Fruit fly (Drosophila melanogaster): ENCODE data around the gene Mur2B.

Mur2B gene

DNA sequence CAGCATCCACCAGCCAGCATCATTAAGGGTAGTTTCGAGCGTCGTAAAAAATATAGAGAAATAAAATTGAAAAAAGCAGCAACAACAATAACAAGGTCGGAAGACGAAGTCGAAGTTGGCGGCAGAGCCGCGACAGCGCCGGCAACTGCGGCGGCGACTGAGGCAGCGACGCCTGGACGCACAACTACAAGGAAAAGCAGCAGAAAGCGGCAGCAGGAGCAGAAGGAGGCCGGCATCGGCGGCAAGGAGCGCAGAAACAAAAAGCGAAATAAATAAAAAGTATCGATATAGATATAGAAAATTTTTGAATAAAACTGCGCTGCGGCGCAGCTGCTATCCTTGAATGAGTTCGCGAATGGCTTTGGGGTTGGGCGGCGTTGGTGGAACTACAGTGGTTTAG, 74.7 kb downstream of the Mur2B start:
- TF ChIP-seq noc (tag; optimal IDR thresholded peaks at IDR 0.05) = no peak

DNA sequence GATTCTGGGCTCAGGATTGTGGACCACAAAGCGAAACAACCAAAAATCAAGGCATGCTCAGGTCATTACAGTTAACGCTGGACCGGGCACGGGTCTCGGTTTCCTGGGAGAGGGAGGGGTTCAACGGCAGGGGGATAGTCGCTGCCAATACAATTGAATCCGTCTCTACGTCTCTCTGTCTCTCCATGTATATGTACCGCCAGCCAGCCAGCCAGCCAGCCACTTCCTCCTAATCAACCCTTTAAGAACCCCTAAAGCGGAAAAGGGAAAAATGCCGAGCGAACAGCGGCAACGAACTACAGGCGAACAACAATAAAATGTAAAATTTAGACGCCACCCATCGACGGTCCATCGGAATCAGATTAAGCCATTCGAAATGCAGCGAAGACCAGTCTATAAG, 75.2 kb downstream of the Mur2B start:
- no peak for TF ChIP-seq noc (tag; optimal IDR thresholded peaks at IDR 0.05)

DNA sequence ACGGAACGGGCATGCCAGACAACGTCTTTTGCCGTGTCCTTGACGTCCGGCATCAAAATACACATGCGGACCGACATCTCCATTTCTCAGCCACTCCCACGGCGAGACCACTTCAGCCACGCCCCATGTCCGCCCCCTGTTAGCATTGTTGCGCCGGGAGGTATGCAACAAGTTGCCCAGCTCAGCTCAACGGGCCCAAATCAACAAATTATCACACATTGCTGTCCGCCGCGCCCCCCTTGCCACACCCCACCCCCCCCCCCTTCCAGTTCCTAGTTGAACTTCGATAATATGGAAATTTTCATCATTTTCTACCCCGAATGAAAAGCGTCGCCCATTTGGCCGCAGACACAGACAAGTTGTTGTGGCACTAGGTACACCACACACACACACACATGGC, 80.8 kb downstream of the Mur2B start:
- TF ChIP-seq noc (tag; optimal IDR thresholded peaks at IDR 0.05) = no peak

DNA sequence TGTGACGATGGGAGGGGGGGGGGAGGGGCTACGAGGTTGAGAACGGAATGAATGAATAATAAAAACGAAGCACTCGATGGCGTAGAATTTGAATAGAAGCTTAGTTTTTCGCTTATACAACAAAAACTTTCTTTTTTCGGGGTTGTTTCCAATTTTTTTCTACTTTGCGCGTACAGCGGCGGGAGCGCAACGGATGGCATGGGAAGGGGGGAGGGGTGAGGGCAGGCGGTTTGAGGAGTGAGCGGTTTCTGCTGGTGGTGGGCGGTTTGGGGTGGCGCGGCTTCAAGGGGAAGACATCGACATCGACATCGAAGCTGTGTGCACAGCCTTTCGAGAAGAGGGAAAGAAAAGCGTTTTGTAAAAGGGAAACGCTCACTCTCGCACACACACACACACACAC, 87.5 kb downstream of the Mur2B start:
- no peak for TF ChIP-seq noc (tag; optimal IDR thresholded peaks at IDR 0.05)

DNA sequence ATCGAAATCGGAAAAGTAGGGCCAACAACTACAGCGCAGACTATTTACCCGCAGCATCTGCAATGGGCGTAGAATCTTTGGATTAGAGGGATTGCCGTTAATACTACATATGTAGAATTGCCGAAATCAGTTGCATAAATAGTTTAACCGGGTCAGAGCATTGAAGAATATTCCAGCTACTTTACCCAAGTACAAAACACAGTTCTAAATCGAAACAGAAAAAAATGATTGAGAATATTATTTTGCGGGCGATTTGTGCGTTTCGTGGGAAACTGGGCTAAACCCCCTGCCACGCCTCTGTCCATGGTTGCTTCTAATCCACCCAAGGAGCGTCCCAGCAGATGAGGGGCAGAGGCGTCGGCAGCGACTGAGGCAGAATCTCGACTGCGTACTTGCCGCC, 88.3 kb downstream of the Mur2B start:
- no peak for TF ChIP-seq noc (tag; optimal IDR thresholded peaks at IDR 0.05)

DNA sequence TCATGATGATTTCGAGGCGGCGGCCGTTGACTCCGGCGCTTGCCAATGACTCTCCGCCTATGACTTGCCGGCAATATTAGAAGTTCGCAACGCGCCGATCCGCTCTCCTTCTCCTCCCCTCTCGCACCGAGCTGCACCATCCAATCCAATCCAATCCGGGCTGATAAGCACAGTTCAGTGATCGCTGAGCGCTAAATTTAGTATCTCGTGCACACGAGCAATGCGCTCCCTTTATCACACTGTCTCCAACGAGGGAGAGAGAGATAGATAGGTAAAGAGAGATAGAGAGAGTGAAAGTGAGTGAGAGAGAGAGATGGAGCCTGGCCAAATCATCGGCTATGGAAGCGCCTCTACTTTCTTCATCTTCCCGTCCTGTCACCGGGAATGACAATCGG, 89.7 kb downstream of the Mur2B start:
- TF ChIP-seq noc (tag; optimal IDR thresholded peaks at IDR 0.05) = no peak

DNA sequence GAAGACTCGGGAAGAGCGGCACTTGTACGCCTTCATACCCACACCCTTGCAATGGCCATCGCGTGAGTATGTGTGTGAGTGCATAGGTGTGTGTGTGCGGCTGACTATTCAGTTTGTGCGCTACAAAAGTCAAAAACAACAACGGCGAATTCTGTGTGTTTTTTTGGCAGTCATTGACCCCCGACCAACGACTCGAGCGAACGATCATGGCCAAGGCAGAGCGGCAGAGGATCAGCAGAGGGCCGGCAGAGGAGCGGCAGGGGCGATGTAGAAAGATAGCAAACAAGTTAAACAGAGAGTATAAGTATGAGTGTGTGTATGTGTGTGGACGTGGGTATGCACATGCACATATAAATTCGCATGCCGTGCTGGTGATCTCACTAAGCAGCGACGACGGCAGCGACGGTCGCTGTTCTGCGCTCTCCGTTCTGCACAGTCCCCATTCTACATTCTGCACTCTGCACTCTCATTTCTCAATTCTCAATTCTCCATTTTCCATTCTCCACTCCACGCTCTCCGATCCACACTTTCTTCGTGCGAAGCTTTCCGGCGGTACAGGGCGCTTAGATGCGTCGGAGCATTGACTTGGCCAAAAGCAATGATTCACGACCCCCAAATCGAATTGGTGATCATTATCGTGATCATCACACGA, 90.2 kb downstream of the Mur2B start:
- no peak for TF ChIP-seq noc (tag; optimal IDR thresholded peaks at IDR 0.05)

DNA sequence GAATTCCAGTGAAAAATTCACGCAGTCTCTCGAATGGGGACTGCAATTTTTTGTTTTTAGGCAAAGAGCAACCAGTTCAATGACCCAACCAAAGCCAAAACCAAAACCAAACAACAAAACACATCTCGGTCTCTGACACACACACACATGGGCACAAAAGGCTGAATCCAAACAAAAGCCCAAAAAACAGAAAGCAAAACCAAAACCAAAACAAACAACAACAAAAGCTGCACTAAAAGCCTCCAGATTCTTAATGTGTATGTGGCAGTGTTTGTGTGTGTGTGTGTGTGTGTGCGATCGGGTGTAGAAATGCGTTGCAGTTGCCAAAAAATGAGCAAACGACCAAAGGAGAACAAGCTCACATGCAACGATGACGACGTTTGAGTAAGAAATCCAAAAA, 91.5 kb downstream of the Mur2B start:
- TF ChIP-seq noc (tag; optimal IDR thresholded peaks at IDR 0.05) = no peak

DNA sequence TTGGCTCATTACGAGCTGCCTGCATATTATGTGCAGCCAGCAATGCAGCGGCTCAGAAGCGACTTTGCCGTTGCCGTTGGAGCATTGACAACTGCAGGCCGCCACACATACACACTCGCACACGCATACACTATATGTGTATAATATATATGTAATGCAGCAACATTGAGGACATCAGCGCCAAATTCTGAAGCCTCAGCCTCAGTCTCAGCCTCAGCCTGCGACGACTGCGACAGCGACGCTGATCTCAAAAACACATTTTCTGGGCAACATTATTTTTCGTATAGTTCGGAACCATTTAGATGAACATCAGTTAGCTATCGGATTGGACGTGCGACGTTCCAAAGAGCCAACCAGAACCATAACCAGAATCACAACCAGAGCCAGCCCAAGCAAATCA, 93.8 kb downstream of the Mur2B start, which contains the start of gene br:
Gene br (plus strand): TSS at position 301 of the 400 bp plus-strand sequence.
- no peak for TF ChIP-seq noc (tag; optimal IDR thresholded peaks at IDR 0.05)

DNA sequence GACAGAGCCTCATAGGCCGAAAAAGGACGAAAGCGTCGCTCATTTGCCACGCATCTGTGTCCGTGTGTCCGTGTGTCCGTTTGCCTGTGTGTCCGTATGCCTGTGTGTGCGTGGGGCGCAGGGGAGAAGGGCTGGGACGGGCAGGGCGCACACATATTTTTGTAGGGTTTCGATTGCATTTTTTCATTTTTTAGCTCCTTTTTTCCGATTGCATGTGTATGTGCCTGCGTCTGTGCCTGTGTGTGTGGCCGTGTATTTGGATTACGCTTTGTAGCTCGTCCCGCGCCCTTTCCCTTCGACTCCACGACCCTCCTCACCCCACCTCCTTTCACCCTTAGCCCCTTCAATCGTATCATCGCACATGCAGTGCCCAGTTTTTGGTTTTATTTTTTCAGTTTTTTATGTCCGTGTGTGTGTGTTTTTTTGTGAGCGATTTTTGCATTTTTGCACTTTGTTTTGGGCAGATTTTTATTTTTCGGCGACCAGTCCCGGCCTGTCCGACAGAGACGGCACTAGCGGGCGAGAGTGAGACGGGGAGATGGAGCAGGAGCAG, 94.4 kb downstream of the Mur2B start:
- no peak for TF ChIP-seq noc (tag; optimal IDR thresholded peaks at IDR 0.05)

DNA sequence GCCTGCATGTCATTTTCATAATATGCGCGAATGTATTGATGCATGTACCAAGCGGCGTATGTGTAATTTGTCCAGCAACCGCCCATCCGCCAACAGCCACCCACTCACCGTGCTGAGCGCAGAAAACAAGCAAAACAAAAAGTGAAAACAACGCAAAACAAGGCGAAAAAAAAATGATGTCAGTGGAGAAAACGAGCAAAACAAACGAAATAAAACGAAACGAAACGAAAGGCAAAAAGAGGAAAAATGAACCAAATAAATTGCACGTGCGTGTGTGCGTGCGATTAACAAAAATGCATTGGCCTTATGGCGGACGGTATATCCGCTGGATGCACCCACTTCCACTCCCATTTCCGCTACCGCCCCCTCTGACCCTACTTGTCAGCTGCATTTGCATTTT, 98.3 kb downstream of the Mur2B start:
- TF ChIP-seq noc (tag; optimal IDR thresholded peaks at IDR 0.05) = no peak

DNA sequence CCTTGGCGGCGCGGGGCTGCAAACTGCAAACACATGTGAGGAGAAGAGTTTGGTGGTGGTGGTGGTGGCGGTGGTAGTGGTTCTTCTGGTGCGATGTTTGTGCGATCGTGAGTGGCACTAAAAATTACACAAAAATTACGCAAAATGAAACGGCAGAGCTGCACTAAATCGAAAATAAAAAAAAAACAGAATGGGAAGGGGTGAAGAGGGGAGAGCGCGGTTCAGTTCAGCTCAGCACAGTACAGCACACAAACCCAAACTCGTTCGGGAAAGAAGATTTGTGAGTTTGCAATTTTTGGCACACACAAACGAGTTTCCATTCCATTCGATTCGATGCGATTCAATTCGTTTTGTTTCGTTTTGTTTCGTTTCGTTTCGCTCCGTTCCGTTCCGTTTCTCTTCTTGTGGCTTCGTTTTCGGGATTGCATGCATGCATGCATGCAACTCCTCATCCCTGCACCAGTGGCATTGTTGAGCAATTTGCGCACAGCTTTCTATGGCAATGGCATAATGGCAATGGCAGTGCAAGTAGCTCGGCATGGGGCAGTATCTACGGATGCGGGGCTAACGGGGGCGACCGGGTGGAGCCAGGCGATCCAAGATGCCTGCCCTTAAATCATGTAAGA, 101.9 kb downstream of the Mur2B start:
- TF ChIP-seq noc (tag; optimal IDR thresholded peaks at IDR 0.05) = no peak

DNA sequence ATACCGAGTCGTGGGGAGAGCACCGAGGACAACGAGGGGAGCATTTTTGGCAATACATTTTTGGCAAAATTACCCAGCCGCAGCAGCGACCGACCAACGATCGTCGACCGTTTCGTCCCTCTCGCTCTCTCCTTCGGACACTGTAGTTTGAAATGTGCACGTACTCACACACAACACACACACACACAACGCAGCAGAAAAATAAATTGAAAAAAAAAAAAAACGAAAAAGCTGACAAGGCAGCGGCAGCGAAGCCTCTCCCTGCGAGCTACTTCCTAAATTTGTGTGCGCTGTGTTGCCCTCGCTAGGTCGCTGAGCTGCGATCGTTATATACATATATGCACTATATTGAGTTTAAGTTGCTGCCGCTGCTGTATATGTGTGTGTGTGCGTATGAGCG, 102.7 kb downstream of the Mur2B start:
- no peak for TF ChIP-seq noc (tag; optimal IDR thresholded peaks at IDR 0.05)

DNA sequence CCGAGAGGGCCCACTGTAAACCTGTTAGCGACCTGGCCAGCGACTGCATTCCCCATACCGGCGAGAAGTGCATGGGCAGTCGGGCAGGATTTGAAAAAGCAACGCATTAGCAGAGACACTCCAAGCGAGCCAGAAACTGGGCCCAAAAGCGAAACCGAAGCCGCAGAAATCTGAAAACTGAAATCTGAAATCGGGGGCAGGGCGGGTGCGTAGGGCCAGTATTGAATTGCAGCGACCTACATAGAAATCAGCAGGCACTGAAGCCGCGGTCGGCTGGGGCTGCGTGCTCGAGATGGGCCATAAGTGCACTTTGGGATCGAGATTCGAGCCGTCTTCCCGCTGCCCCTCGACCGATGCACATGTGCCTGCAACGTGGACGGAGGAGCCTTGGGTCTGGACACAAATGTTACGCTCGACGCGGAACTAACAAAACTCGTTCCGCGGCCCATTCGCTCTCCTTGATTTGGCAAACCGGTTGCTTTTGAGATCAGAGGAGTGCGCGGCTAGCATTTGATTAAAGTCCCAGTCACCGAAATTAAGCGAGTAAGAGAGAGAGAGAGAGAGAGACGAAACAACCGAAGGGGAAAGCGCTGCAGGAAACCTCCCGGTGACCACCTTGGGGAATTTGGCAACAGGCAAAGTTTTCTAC, 106.4 kb downstream of the Mur2B start:
- TF ChIP-seq noc (tag; optimal IDR thresholded peaks at IDR 0.05) = no peak

DNA sequence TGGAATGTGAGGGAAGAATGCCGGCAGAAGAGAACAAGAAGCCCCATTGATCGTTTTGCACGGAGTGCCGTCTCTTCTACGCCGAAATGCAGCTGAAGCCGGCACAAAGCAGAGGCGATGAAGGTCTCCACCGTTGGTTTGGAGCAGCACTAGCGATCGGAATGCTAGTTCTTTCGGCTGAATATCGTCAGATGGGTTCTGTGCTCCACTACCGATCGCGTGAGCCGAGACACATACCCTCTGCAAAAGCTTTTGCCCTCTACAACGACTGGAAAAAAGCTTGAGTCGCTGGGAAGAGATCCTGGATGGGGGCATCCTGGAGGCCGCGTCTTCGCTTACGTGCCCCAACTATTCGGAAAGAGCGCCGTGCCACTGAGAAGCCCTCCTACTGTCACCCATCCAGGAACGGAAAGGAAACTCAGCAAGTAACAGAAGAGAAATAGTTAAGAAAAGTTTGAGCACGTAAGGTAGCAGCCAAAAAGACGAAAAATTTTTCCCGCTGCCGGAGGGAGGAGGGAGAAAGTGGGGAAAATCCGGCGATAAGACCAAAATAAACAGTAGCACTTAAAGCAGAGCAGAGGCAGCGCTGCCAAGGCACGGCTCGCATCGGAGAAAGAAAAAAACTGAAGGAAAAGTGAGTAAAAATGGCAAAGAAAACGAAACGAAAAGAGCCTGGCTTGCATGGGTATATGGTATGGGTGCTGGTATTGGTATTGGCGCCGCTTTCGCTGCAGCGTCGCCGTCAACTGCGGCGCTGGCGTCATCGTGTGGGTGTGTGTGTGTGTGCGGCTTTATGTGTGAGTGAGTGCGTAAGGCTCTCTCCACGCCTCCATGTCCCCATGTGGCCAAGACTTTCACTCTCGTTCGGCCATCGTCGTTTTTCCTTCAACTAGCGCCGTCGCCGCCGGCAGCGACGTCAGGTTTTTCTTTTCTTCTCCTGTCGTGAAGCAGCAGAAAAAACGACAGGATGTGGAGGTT, 108.3 kb downstream of the Mur2B start:
- no peak for TF ChIP-seq noc (tag; optimal IDR thresholded peaks at IDR 0.05)

DNA sequence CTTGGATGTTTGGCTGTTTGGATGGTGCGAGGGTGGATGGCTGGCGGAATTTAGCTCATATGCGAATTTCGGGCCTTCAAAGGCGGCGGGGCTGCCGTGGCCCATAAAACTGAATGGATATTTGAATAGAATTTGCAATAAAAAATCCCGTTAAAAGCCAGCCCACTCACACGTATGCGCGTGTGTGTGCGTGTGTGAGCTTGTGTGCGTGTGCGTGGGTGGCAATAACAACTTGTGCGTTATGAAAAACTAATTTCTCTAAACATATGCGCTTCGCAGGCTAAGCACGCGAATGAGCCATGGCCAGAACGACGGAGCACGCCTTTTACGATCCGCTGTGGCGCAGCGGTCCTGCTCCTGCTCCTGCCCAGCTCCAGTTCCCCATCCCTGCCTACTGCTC, 129.9 kb downstream of the Mur2B start:
- no peak for TF ChIP-seq noc (tag; optimal IDR thresholded peaks at IDR 0.05)
